Worm (Caenorhabditis elegans) whole organism, L4 larva: ENCODE measurements around the gene meg-2.

Source experiments
- F10B5.3 ChIP-seq: sonication (generic microtip); optimal IDR thresholded peaks from 2 replicates; lab custom pipeline; 2016; ENCODE audit warnings: mild to moderate bottlenecking, missing genetic modification characterization, missing compliant biosample characterization
- R02D3.7 ChIP-seq: fragments of 150-350 bp; sonication (generic microtip); optimal IDR thresholded peaks from 3 replicates; lab custom pipeline; 2014; ENCODE audit warnings: missing biosample characterization, missing genetic modification characterization
- hmg-1.1 ChIP-seq: fragments of 200-800 bp; sonication (Bioruptor generic); IDR thresholded peaks from 2 replicates; pipeline ENCODE4 v1.3.6; 2022; ENCODE audit warnings: missing genetic modification reagents, missing genetic modification characterization, missing compliant biosample characterization
- lin-13 ChIP-seq: fragments of 150-350 bp; optimal IDR thresholded peaks from 2 replicates; lab custom pipeline; 2014; ENCODE audit warnings: missing biosample characterization, missing genetic modification reagents, missing genetic modification characterization

DNA sequence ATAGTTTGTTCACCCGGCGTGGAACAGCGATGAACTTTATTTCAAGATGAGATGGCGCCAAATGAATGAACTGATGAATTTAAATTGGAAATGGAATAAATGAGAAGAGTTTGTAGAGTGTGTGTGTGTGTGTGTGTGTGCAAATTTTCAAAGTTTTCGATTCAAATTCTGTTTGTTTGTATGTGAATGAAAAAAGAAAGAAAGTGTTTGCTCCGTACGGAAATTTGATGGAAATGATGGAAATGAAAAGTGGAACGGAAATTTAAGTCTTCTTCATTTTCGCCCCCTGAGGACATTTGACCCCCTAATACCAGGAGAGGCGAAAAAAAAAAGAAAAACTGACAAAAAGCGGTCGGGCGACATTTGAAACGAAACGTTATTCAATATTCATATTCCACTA, 47.8 kb downstream of the meg-2 start:
- no peak for TF ChIP-seq hmg-1.1 (GFP tag; lab: Robert Waterston, UW)
- no peak for TF ChIP-seq F10B5.3
- no peak for TF ChIP-seq R02D3.7 (tag; lab: Kevin White, UChicago)
- TF ChIP-seq lin-13 (GFP tag; lab: Kevin White, UChicago), result no peak
